Worm (Caenorhabditis elegans) whole organism, early embryonic: ENCODE results near the gene M03A1.3.

Source experiments
- F13C5.2 ChIP-seq: sonication (generic microtip); optimal IDR thresholded peaks from 2 replicates; lab custom pipeline; 2017; ENCODE audit warnings: mild to moderate bottlenecking, missing genetic modification characterization, inconsistent platforms, missing compliant biosample characterization
- ama-1 ChIP-seq: fragments of 150-350 bp; optimal IDR thresholded peaks from 2 replicates; lab custom pipeline; 2014
- ceh-13 ChIP-seq: fragments of 200-800 bp; sonication (Bioruptor generic); optimal IDR thresholded peaks from 2 replicates; lab custom pipeline; 2018; ENCODE audit warnings: mild to moderate bottlenecking, missing genetic modification characterization, missing compliant biosample characterization

ce11 chrII:4606687-4607297 is 49.2 kb downstream of the M03A1.3 start:
- TF ChIP-seq ama-1: no peak
- TF ChIP-seq ceh-13 (GFP tag; lab: Kevin White, UChicago): no peak
- no peak for TF ChIP-seq F13C5.2 (tag; lab: Kevin White, UChicago)
